Fruit fly (Drosophila melanogaster): ENCODE data around the gene Nsun2.

Gene Nsun2

DNA sequence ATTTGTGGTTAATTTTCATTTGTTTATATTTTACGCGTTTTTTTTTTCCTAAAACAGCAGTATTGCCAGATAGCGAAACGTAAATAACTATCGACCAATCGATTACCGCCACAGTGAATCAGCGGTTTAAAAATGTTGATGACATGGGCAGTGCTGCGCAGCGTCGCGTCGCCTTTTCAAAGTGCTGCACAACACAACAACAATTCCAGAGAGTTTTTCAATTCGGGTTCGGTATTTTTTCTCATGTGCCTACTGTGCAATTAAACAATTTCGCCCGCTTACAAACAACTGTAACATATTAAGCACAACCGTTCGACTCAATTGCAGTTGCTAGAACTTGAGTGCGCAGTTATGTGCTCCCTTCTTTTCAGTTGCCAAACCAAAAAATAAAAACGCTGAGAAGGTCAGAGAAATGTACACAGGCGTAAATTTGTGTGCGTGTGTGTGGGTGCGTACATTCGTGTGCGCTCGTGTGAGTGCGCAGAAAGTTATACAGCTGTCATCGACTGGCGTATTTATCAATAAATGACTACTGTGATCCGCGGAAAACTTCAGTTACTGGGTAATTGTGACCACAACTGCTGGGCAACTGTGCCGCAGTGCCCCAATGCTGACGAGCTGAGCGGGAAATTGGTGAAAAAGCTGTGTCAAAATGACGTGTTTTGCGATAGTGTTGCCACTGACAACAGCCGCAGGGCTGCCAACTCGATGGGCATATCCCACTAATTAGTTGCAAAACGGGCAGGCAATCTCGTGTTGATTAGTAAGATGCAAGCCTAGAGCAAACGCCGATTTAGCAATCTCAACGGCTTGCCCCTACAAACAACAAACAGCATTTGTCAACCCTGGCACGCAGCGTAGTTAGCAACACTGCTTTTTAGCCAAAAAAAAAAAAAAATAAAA lies 3.6 kb upstream of the Nsun2 start, which contains the start of the genes tyf and Tip60 (continued):
- TF ChIP-seq CG1621 (tag; optimal IDR thresholded peaks at IDR 0.05) (no peak), eg (GFP tag; IDR thresholded peaks at IDR 0.05) (peak; percentile 61; the same call in 2 of the 3 replicates), Gug (GFP tag; IDR thresholded peaks at IDR 0.05) (no peak), Eip78C (GFP tag) (peak; percentile 66), salr (GFP tag; optimal IDR thresholded peaks at IDR 0.05) (no peak), fd85E (GFP tag; optimal IDR thresholded peaks at IDR 0.05) (no peak), ss (GFP tag; optimal IDR thresholded peaks at IDR 0.05) (no peak), CG31627 (GFP tag; optimal IDR thresholded peaks at IDR 0.05) (no peak), CG6808 (GFP tag; optimal IDR thresholded peaks at IDR 0.05) (no peak), lz (GFP tag; optimal IDR thresholded peaks at IDR 0.05) (no peak), fd59A (GFP tag; optimal IDR thresholded peaks at IDR 0.05) (no peak)

DNA sequence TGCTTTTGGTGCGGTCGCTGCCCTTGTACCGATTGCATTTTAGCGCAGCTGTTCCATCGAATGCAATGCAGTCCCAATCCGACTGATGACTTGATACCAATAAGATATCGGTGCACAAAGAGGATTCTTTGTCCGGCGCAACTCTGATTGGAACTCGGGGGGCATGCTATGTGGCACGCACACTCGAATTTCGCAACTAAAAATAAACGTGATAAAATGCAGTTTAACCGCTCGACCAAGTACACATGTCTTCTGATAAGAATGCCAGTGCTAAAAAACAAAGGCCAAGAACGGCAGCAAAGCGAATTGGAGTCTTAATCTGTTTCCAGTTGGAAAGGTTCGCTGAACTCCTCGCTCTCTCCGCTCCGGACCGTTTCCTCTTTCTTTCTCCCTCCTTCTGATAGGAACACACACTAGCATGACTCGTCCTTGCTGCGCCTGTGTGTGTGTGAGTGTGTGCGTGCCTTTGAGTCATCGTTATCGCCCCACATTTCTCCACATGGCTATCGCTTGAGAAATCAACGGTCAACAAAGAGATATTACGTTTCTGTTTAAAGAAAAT lies 4.8 kb downstream of the Nsun2 start:
- TF ChIP-seq Lpt (GFP tag; optimal IDR thresholded peaks at IDR 0.05), result no peak
- TF ChIP-seq svp (GFP tag), result peak; percentile 72
- TF ChIP-seq Blimp-1 (GFP tag; optimal IDR thresholded peaks at IDR 0.05), result no peak
- TF ChIP-seq CG3032 (tag; optimal IDR thresholded peaks at IDR 0.05), result no peak
- no peak for TF ChIP-seq acj6 (GFP tag; optimal IDR thresholded peaks at IDR 0.05)
- no peak for TF ChIP-seq CG8119 (GFP tag; IDR thresholded peaks at IDR 0.05)
- TF ChIP-seq CG8632 (GFP tag; optimal IDR thresholded peaks at IDR 0.05), result no peak
- TF ChIP-seq CG6808 (GFP tag; optimal IDR thresholded peaks at IDR 0.05), result no peak
- no peak for TF ChIP-seq spab (GFP tag; optimal IDR thresholded peaks at IDR 0.05)
- no peak for TF ChIP-seq CG6276 (GFP tag; optimal IDR thresholded peaks at IDR 0.05)
- peak; percentile 4 for TF ChIP-seq Eip75B (GFP tag; optimal IDR thresholded peaks at IDR 0.05)
- TF ChIP-seq Sox14 (GFP tag; optimal IDR thresholded peaks at IDR 0.05), result peak; percentile 53
- peak; percentile 38 for TF ChIP-seq vri (GFP tag; optimal IDR thresholded peaks at IDR 0.05)
- TF ChIP-seq dsx (GFP tag; optimal IDR thresholded peaks at IDR 0.05; ENCODE audit: poor library complexity, severe bottlenecking), result peak; percentile 32
- peak; percentile 11 for TF ChIP-seq Met (GFP tag; optimal IDR thresholded peaks at IDR 0.05)
- peak; percentile 46 for TF ChIP-seq Eip78C (GFP tag)
- TF ChIP-seq CG32006 (GFP tag; optimal IDR thresholded peaks at IDR 0.05), result no peak
- TF ChIP-seq Smox (GFP tag; optimal IDR thresholded peaks at IDR 0.05), result no peak
- peak; percentile 26 to 45 for TF ChIP-seq ss (GFP tag; optimal IDR thresholded peaks at IDR 0.05)

DNA sequence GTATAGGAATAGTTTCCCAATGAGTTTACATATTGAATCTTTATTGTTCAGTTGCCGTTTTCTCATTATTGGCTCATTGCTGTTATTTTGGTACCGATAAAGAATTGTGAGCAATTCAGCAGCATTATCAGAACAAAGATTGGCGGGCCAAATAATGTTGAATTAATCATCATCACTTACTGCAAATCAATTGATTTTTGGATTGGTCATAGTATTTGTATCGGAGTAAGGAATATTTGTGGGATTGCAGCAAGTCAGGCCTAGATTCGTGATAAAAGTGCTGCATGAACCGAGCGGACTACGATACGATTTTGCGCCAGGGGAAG lies 5.5 kb downstream of the Nsun2 start:
- TF ChIP-seq ss (GFP tag; optimal IDR thresholded peaks at IDR 0.05) (peak; percentile 39 to 77), CG8632 (GFP tag; optimal IDR thresholded peaks at IDR 0.05) (peak; percentile 27), CG15336 (GFP tag; IDR thresholded peaks at IDR 0.05) (no peak), Eip93F (GFP tag; optimal IDR thresholded peaks at IDR 0.05) (no peak), Lpt (GFP tag; optimal IDR thresholded peaks at IDR 0.05) (no peak), CG6808 (GFP tag; optimal IDR thresholded peaks at IDR 0.05) (peak; percentile 58), CG3919 (GFP tag; optimal IDR thresholded peaks at IDR 0.05) (peak; percentile 3), Blimp-1 (GFP tag; optimal IDR thresholded peaks at IDR 0.05) (no peak), CG11294 (GFP tag; IDR thresholded peaks at IDR 0.05) (no peak), CG11762 (GFP tag; optimal IDR thresholded peaks at IDR 0.05; ENCODE audit: insufficient read depth) (no peak), CG6163 (GFP tag; IDR thresholded peaks at IDR 0.05) (no peak), CG7368 (GFP tag; optimal IDR thresholded peaks at IDR 0.05) (peak; percentile 26), fkh (GFP tag; optimal IDR thresholded peaks at IDR 0.05) (no peak), CG4318 (GFP tag; optimal IDR thresholded peaks at IDR 0.05) (peak; percentile 43), CG10631 (GFP tag; optimal IDR thresholded peaks at IDR 0.05) (peak; percentile 41), esn (GFP tag; optimal IDR thresholded peaks at IDR 0.05) (no peak), CG9139 (GFP tag; optimal IDR thresholded peaks at IDR 0.05) (no peak), CG3032 (tag; optimal IDR thresholded peaks at IDR 0.05) (peak; percentile 59), Ets96B (tag; optimal IDR thresholded peaks at IDR 0.05) (peak; percentile 40), Eip75B (GFP tag; optimal IDR thresholded peaks at IDR 0.05) (peak; percentile 14), eg (GFP tag; IDR thresholded peaks at IDR 0.05) (no peak), CG8319 (GFP tag; optimal IDR thresholded peaks at IDR 0.05) (no peak), acj6 (GFP tag; optimal IDR thresholded peaks at IDR 0.05) (peak; percentile 22), lz (GFP tag; optimal IDR thresholded peaks at IDR 0.05) (no peak), spab (GFP tag; optimal IDR thresholded peaks at IDR 0.05) (peak; percentile 9), Met (GFP tag; optimal IDR thresholded peaks at IDR 0.05) (no peak), CG8119 (GFP tag; IDR thresholded peaks at IDR 0.05) (peak; percentile 34; the same call in 1 of the 3 replicates), CG32006 (GFP tag; optimal IDR thresholded peaks at IDR 0.05) (peak; percentile 82), OdsH (GFP tag; optimal IDR thresholded peaks at IDR 0.05) (peak; percentile 40), fd59A (GFP tag; optimal IDR thresholded peaks at IDR 0.05) (peak; percentile 33), net (GFP tag; optimal IDR thresholded peaks at IDR 0.05) (peak; percentile 35)
